Worm (Caenorhabditis elegans) whole organism, young adult: Measurements from ENCODE around the gene C31G12.1.

Experiments
- ama-1 ChIP-seq, 3 experiments: fragments of 150-350 bp in 1 of 3; sonication (generic microtip) in 2 of 3; optimal IDR thresholded peaks; 2 replicates each; lab custom pipeline; 2014 to 2018; ENCODE audit warnings: missing biosample characterization in 2 of 3, missing genetic modification characterization in 2 of 3, missing genetic modification reagents in 2 of 3
- cebp-1 ChIP-seq, 2 experiments: fragments of 200-800 bp in 1 of 2; sonication (Bioruptor generic) in 1 of 2; sonication (generic microtip) in 1 of 2; IDR thresholded peaks in 1 of 2; optimal IDR thresholded peaks in 1 of 2; 2 replicates each; pipeline versions ENCODE4 v1.3.6 to Lab custom; 2017 to 2022; ENCODE audit warnings: missing compliant biosample characterization in 2 of 2, missing genetic modification characterization in 2 of 2, mild to moderate bottlenecking in 1 of 2, missing genetic modification reagents in 1 of 2, moderate library complexity in 1 of 2
- cebp-2 ChIP-seq: fragments of 200-800 bp; sonication (Bioruptor generic); IDR thresholded peaks from 2 replicates; pipeline ENCODE4 v1.3.6; 2022; ENCODE audit warnings: missing genetic modification characterization, missing compliant biosample characterization
- pha-4 ChIP-seq: fragments of 150-350 bp; sonication (generic microtip); optimal IDR thresholded peaks from 2 replicates; lab custom pipeline; 2014; ENCODE audit warnings: missing biosample characterization, missing genetic modification reagents, missing genetic modification characterization
- sea-2 ChIP-seq: fragments of 200-800 bp; sonication (Bioruptor generic); IDR thresholded peaks from 2 replicates; pipeline ENCODE4 v1.3.6; 2022; ENCODE audit warnings: missing genetic modification characterization, missing compliant biosample characterization
- snpc-4 ChIP-seq, 5 experiments: fragments of 150-350 bp in 1 of 5; sonication (generic microtip) in 4 of 5; optimal IDR thresholded peaks; 2 replicates each; lab custom pipeline; 2014 to 2018; ENCODE audit warnings: missing genetic modification characterization in 5 of 5, missing biosample characterization in 3 of 5, antibody characterized with exemption in 2 of 5, mild to moderate bottlenecking in 2 of 5, missing compliant biosample characterization in 2 of 5, missing genotype in 2 of 5, moderate library complexity in 2 of 5, missing genetic modification reagents in 1 of 5
- tlf-1 ChIP-seq: fragments of 200-800 bp; sonication (Bioruptor generic); optimal IDR thresholded peaks from 2 replicates; lab custom pipeline; 2018; ENCODE audit warnings: mild to moderate bottlenecking, missing genetic modification characterization, missing compliant biosample characterization
- unc-130 ChIP-seq: sonication (generic microtip); optimal IDR thresholded peaks from 2 replicates; lab custom pipeline; 2016; ENCODE audit warnings: missing genetic modification reagents, missing genetic modification characterization, missing compliant biosample characterization

- TF ChIP-seq tlf-1 (GFP tag; lab: Kevin White, UChicago) = no peak
- no peak for TF ChIP-seq sea-2 (GFP tag; lab: Robert Waterston, UW)
- TF ChIP-seq ama-1 (optimal IDR thresholded peaks at IDR 0.05; lab: Kevin White, UChicago) = no peak
- TF ChIP-seq ama-1 (GFP tag; optimal IDR thresholded peaks at IDR 0.05; lab: Kevin White, UChicago) = no peak
- no peak for TF ChIP-seq snpc-4 (GFP tag; optimal IDR thresholded peaks at IDR 0.05; lab: Kevin White, UChicago)
- no peak for TF ChIP-seq snpc-4 (tag; optimal IDR thresholded peaks at IDR 0.05; lab: Kevin White, UChicago)
- no peak for TF ChIP-seq unc-130
- no peak for TF ChIP-seq cebp-2 (GFP tag; lab: Robert Waterston, UW)
- no peak for TF ChIP-seq cebp-1 (GFP tag; IDR thresholded peaks at IDR 0.05; lab: Robert Waterston, UW)
- TF ChIP-seq cebp-1 (tag; optimal IDR thresholded peaks at IDR 0.05; lab: Kevin White, UChicago) = no peak
- TF ChIP-seq pha-4 = no peak
Observed at ce11 chrV:18191128-18191527, 11.4 kb downstream of the C31G12.1 start, which contains the start of gene clec-42.
